Worm (Caenorhabditis elegans) whole organism, midembryonic: ENCODE results near the gene F59B1.4.

Experiments used
- flt-1 ChIP-seq: fragments of 200-800 bp; sonication (Bioruptor generic); IDR thresholded peaks from 2 replicates; pipeline ENCODE4 v1.3.6; 2022; ENCODE audit warnings: missing genetic modification characterization, missing compliant biosample characterization
- ref-1 ChIP-seq: fragments of 200-800 bp; sonication (Bioruptor generic); conservative IDR thresholded peaks from 2 replicates; pipeline ENCODE4 v1.3.6; 2022; ENCODE audit warnings: missing genetic modification reagents, missing genetic modification characterization, missing compliant biosample characterization

ce11 chrV:3668464-3668863 is 41.6 kb upstream of the F59B1.4 start, which contains the start of gene Y39H10B.2:
- TF ChIP-seq flt-1 (no peak), ref-1 (GFP tag; lab: Robert Waterston, UW) (no peak)
